Fruit fly (Drosophila melanogaster) whole organism, embryonic: Measurements from ENCODE around the gene CG13949.
A peak's percentile ranks its signal among the peaks of the same experiment; 100 is the strongest.

ENCODE experiments used
- Awh ChIP-seq: fragments of 200-800 bp; sonication (Bioruptor generic); IDR thresholded peaks from 2 replicates; pipeline ENCODE4, ENCODE4 v1.3.6; 2022; ENCODE audit warnings: missing biosample characterization, missing genetic modification characterization
- B-H2 ChIP-seq: fragments of 200-800 bp; sonication (Bioruptor generic); optimal IDR thresholded peaks from 2 replicates; lab custom pipeline; 2018; ENCODE audit warnings: missing biosample characterization, mild to moderate bottlenecking, missing genetic modification characterization
- Bdp1 ChIP-seq: fragments of 200-800 bp; sonication (Bioruptor generic); optimal IDR thresholded peaks from 3 replicates; lab custom pipeline; 2016; ENCODE audit warnings: missing biosample characterization, missing genetic modification characterization
- CG10431 ChIP-seq: fragments of 200-800 bp; sonication (Bioruptor generic); optimal IDR thresholded peaks from 3 replicates; lab custom pipeline; 2018; ENCODE audit warnings: missing biosample characterization, mild to moderate bottlenecking, missing genetic modification characterization
- CG10565 ChIP-seq: fragments of 200-800 bp; sonication (Bioruptor generic); optimal IDR thresholded peaks from 3 replicates; lab custom pipeline; 2016; ENCODE audit warnings: missing biosample characterization, mild to moderate bottlenecking, missing genetic modification characterization
- CG12219 ChIP-seq: fragments of 200-800 bp; sonication (Bioruptor generic); optimal IDR thresholded peaks from 3 replicates; lab custom pipeline; 2018; ENCODE audit warnings: missing biosample characterization, mild to moderate bottlenecking, missing genetic modification characterization
- CG12391 ChIP-seq: fragments of 200-800 bp; sonication (Bioruptor generic); optimal IDR thresholded peaks from 3 replicates; lab custom pipeline; 2018; ENCODE audit warnings: missing biosample characterization, mild to moderate bottlenecking, missing genetic modification characterization, moderate library complexity
- CG12769 ChIP-seq: fragments of 200-800 bp; sonication (Bioruptor generic); optimal IDR thresholded peaks from 2 replicates; lab custom pipeline; 2019; ENCODE audit warnings: missing biosample characterization, mild to moderate bottlenecking, missing genetic modification characterization, moderate library complexity
- CG14050 ChIP-seq: fragments of 200-800 bp; sonication (Bioruptor generic); IDR thresholded peaks from 3 replicates; pipeline ENCODE4 v1.3.6; 2022; ENCODE audit warnings: missing biosample characterization, missing genetic modification characterization
- CG15011 ChIP-seq: fragments of 200-800 bp; sonication (Bioruptor generic); optimal IDR thresholded peaks from 3 replicates; lab custom pipeline; 2018; ENCODE audit warnings: missing biosample characterization, mild to moderate bottlenecking, missing genetic modification characterization
- CG1832 ChIP-seq: fragments of 200-800 bp; sonication (Bioruptor generic); optimal IDR thresholded peaks from 2 replicates; lab custom pipeline; 2017; ENCODE audit warnings: missing biosample characterization, mild to moderate bottlenecking, missing genetic modification characterization, inconsistent platforms
- CG2116 ChIP-seq: fragments of 200-800 bp; sonication (Bioruptor generic); optimal IDR thresholded peaks from 3 replicates; lab custom pipeline; 2018; ENCODE audit warnings: missing biosample characterization, mild to moderate bottlenecking, missing genetic modification characterization
- CG2120 ChIP-seq: fragments of 200-800 bp; sonication (Bioruptor generic); optimal IDR thresholded peaks from 3 replicates; lab custom pipeline; 2016; ENCODE audit warnings: missing biosample characterization, missing genetic modification characterization
- CG2199 ChIP-seq: fragments of 200-800 bp; sonication (Bioruptor generic); IDR thresholded peaks from 3 replicates; pipeline ENCODE4 v1.3.6; 2022; ENCODE audit warnings: missing biosample characterization, missing genetic modification characterization
- CG3065 ChIP-seq: fragments of 200-800 bp; sonication (Bioruptor generic); optimal IDR thresholded peaks from 2 replicates; lab custom pipeline; 2016; ENCODE audit warnings: missing biosample characterization, missing genetic modification characterization
- CG31441 ChIP-seq: fragments of 200-800 bp; sonication (Bioruptor generic); IDR thresholded peaks from 2 replicates; pipeline ENCODE4 v1.3.6; 2022; ENCODE audit warnings: missing biosample characterization, missing genetic modification characterization
- CG32767 ChIP-seq: fragments of 200-800 bp; sonication (Bioruptor generic); IDR thresholded peaks from 2 replicates; pipeline ENCODE4 v1.3.6; 2022; ENCODE audit warnings: missing biosample characterization, missing genetic modification characterization
- CG3847 ChIP-seq: fragments of 200-800 bp; sonication (Bioruptor generic); IDR thresholded peaks from 2 replicates; pipeline ENCODE4 v1.3.6; 2022; ENCODE audit warnings: missing biosample characterization, missing genetic modification characterization
- CG43689 ChIP-seq: fragments of 200-800 bp; sonication (Bioruptor generic); IDR thresholded peaks from 2 replicates; pipeline ENCODE4 v1.3.6; 2022; ENCODE audit warnings: missing biosample characterization, missing genetic modification characterization
- CG8924 ChIP-seq: fragments of 200-800 bp; optimal IDR thresholded peaks from 3 replicates; lab custom pipeline; 2019; ENCODE audit warnings: missing biosample characterization, mild to moderate bottlenecking, missing genetic modification characterization, moderate library complexity
- Deaf1 ChIP-seq: fragments of 200-800 bp; optimal IDR thresholded peaks from 3 replicates; lab custom pipeline; 2019; ENCODE audit warnings: missing biosample characterization, mild to moderate bottlenecking, missing genetic modification characterization, moderate library complexity
- Dek ChIP-seq: fragments of 200-800 bp; sonication (Bioruptor generic); optimal IDR thresholded peaks from 3 replicates; lab custom pipeline; 2019; ENCODE audit warnings: missing biosample characterization, mild to moderate bottlenecking, missing genetic modification characterization, moderate library complexity
- Dll ChIP-seq: fragments of 200-800 bp; sonication (Bioruptor generic); IDR thresholded peaks from 4 replicates; pipeline ENCODE4 v1.3.6; 2022; ENCODE audit warnings: missing biosample characterization, missing genetic modification characterization; ENCODE audit not compliant: partially characterized antibody
- Fer3 ChIP-seq: fragments of 200-800 bp; sonication (Bioruptor generic); optimal IDR thresholded peaks from 2 replicates; lab custom pipeline; 2018; ENCODE audit warnings: missing biosample characterization, mild to moderate bottlenecking, missing genetic modification characterization, moderate library complexity
- Hand ChIP-seq: fragments of 200-800 bp; sonication (Bioruptor generic); optimal IDR thresholded peaks from 2 replicates; lab custom pipeline; 2017; ENCODE audit warnings: mild to moderate bottlenecking, missing biosample characterization, missing genetic modification reagents, missing genetic modification characterization
- MTF-1 ChIP-seq: fragments of 200-800 bp; sonication (Bioruptor generic); optimal IDR thresholded peaks from 2 replicates; lab custom pipeline; 2018; ENCODE audit warnings: missing biosample characterization, mild to moderate bottlenecking, missing genetic modification characterization, borderline replicate concordance
- Mad ChIP-seq: fragments of 200-800 bp; sonication (Bioruptor generic); optimal IDR thresholded peaks from 2 replicates; lab custom pipeline; 2016; ENCODE audit warnings: missing biosample characterization, missing genetic modification characterization
- Med ChIP-seq: fragments of 200-800 bp; sonication (Bioruptor generic); peaks from one replicate; lab custom pipeline; 2016; ENCODE audit warnings: missing biosample characterization, missing genetic modification characterization, mild to moderate bottlenecking, inconsistent platforms, moderate library complexity
- Meics ChIP-seq: fragments of 200-800 bp; sonication (Bioruptor generic); optimal IDR thresholded peaks from 2 replicates; lab custom pipeline; 2017; ENCODE audit warnings: missing biosample characterization, mild to moderate bottlenecking, missing genetic modification characterization
- Pdp1 ChIP-seq, 2 experiments: fragments of 200-800 bp; sonication (Bioruptor generic); optimal IDR thresholded peaks; 3 replicates each; lab custom pipeline; 2016; ENCODE audit warnings: missing biosample characterization in 2 of 2, missing genetic modification characterization in 2 of 2, mild to moderate bottlenecking in 1 of 2, moderate library complexity in 1 of 2
- Poxn ChIP-seq: fragments of 200-800 bp; sonication (Bioruptor generic); IDR thresholded peaks from 2 replicates; pipeline ENCODE4 v1.3.6; 2022; ENCODE audit warnings: missing biosample characterization, missing genetic modification characterization
- Trl ChIP-seq, 3 experiments: fragments of >200 bp in 2 of 3; fragments of 200-800 bp in 1 of 3; sonication (Bioruptor generic) in 1 of 3; optimal IDR thresholded peaks; 2 replicates in 1 of 3; 3 replicates in 2 of 3; lab custom pipeline; 2016 to 2017; ENCODE audit warnings: missing biosample characterization in 1 of 3, missing genetic modification characterization in 1 of 3
- ase ChIP-seq: fragments of 200-800 bp; sonication (Bioruptor generic); IDR thresholded peaks from 3 replicates; pipeline ENCODE4 v1.3.6; 2022; ENCODE audit warnings: missing biosample characterization, missing genetic modification characterization
- cg ChIP-seq: fragments of 200-800 bp; sonication (Bioruptor generic); optimal IDR thresholded peaks from 3 replicates; lab custom pipeline; 2019; ENCODE audit warnings: missing biosample characterization, mild to moderate bottlenecking, missing genetic modification characterization, moderate library complexity
- chn ChIP-seq: fragments of 200-800 bp; sonication (Bioruptor generic); optimal IDR thresholded peaks from 2 replicates; lab custom pipeline; 2016; ENCODE audit warnings: missing biosample characterization, missing genetic modification characterization
- esg ChIP-seq: fragments of 200-800 bp; sonication (Bioruptor generic); conservative IDR thresholded peaks from 2 replicates; pipeline ENCODE4 v1.3.6; 2022; ENCODE audit warnings: missing biosample characterization, missing genetic modification characterization
- ewg ChIP-seq: fragments of 200-800 bp; sonication (Bioruptor generic); optimal IDR thresholded peaks from 3 replicates; lab custom pipeline; 2017; ENCODE audit warnings: mild to moderate bottlenecking, missing biosample characterization, missing genetic modification reagents, missing genetic modification characterization
- fd96Cb ChIP-seq: fragments of 200-800 bp; sonication (Bioruptor generic); optimal IDR thresholded peaks from 2 replicates; lab custom pipeline; 2018; ENCODE audit warnings: missing biosample characterization, mild to moderate bottlenecking, missing genetic modification characterization, moderate library complexity
- mam ChIP-seq: fragments of 200-800 bp; sonication (Bioruptor generic); optimal IDR thresholded peaks from 3 replicates; lab custom pipeline; 2016; ENCODE audit warnings: missing biosample characterization, missing genetic modification characterization
- nmo ChIP-seq: fragments of 200-800 bp; sonication (Bioruptor generic); optimal IDR thresholded peaks from 2 replicates; lab custom pipeline; 2018; ENCODE audit warnings: missing biosample characterization, mild to moderate bottlenecking, missing genetic modification characterization, moderate library complexity
- otp ChIP-seq: fragments of 200-800 bp; sonication (Bioruptor generic); IDR thresholded peaks from 3 replicates; pipeline ENCODE4, ENCODE4 v1.3.6; 2022; ENCODE audit warnings: missing biosample characterization, missing genetic modification characterization
- pros ChIP-seq: fragments of 200-800 bp; sonication (Bioruptor generic); optimal IDR thresholded peaks from 3 replicates; lab custom pipeline; 2019; ENCODE audit warnings: missing biosample characterization, mild to moderate bottlenecking, missing genetic modification characterization, moderate library complexity
- rib ChIP-seq: fragments of 200-800 bp; sonication (Bioruptor generic); IDR thresholded peaks from 2 replicates; pipeline ENCODE4 v1.3.6; 2022; ENCODE audit warnings: missing biosample characterization, missing genetic modification characterization
- sens ChIP-seq: fragments of 200-800 bp; sonication (Bioruptor generic); peaks from one replicate; lab custom pipeline; 2016; ENCODE audit warnings: missing biosample characterization, missing genetic modification characterization
- seq ChIP-seq: fragments of 200-800 bp; sonication (Bioruptor generic); IDR thresholded peaks from 2 replicates; pipeline ENCODE4 v1.3.6; 2022; ENCODE audit warnings: missing biosample characterization, missing genetic modification characterization
- sr ChIP-seq: fragments of 200-800 bp; sonication (Bioruptor generic); IDR thresholded peaks from 3 replicates; pipeline ENCODE4 v1.3.6; 2022; ENCODE audit warnings: missing biosample characterization, missing genetic modification characterization
- trem ChIP-seq: fragments of 200-800 bp; optimal IDR thresholded peaks from 3 replicates; lab custom pipeline; 2019; ENCODE audit warnings: missing biosample characterization, mild to moderate bottlenecking, missing genetic modification characterization, moderate library complexity
- vvl ChIP-seq: fragments of 200-800 bp; sonication (Bioruptor generic); IDR thresholded peaks from 2 replicates; pipeline ENCODE4 v1.3.6; 2022; ENCODE audit warnings: missing biosample characterization, missing genetic modification characterization
- wek ChIP-seq: fragments of 200-800 bp; sonication (Bioruptor generic); optimal IDR thresholded peaks from 3 replicates; lab custom pipeline; 2018; ENCODE audit warnings: missing biosample characterization, mild to moderate bottlenecking, missing genetic modification characterization, moderate library complexity
- yki ChIP-seq: fragments of >200 bp; optimal IDR thresholded peaks from 3 replicates; lab custom pipeline; 2018
- z ChIP-seq: fragments of 200-800 bp; sonication (Bioruptor generic); IDR thresholded peaks from 3 replicates; pipeline ENCODE4 v1.3.6; 2022; ENCODE audit warnings: missing biosample characterization, missing genetic modification characterization
- zf30C ChIP-seq: fragments of 200-800 bp; sonication (Bioruptor generic); optimal IDR thresholded peaks from 3 replicates; lab custom pipeline; 2018; ENCODE audit warnings: missing biosample characterization, mild to moderate bottlenecking, missing genetic modification characterization

The CG13949 gene

DNA sequence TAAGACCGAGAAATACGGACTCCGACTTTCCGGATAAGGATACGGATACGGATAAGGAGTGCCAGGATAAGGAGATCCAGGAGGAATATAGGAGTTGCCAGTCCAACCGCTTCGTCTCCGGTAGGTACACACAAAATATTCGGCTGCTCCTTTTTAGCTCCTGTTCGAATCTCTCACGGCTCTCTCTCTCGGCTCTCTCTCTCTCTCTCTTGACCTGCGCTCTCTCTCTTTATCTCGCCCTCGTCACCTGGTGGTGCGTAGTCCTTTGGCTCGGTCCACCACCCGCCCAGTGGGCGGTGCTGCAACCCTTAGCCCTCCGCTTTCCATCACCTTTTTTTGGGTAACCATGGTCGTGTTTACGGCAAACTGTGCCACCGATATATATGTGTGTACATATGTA lies 28.7 kb upstream of the CG13949 start:
- TF ChIP-seq pros (GFP tag; lab: Kevin White, UChicago) (peak; percentile 78), CG3065 (no peak), Deaf1 (tag; lab: Kevin White, UChicago) (peak; percentile 4), Meics (no peak), chn (GFP tag; lab: Kevin White, UChicago) (peak; percentile 28), Mad (GFP tag; lab: Kevin White, UChicago) (no peak), Trl (optimal IDR thresholded peaks at IDR 0.05; lab: Kevin White, UChicago) (peak; percentile 91 to 97), Trl (GFP tag; optimal IDR thresholded peaks at IDR 0.05; lab: Kevin White, UChicago) (peak; percentile 18), CG2199 (0 out of 3 replicates have a peak, but pooled peaks have one; percentile 70), seq (peak; percentile 71), Dll (GFP tag; lab: Robert Waterston, UW) (no peak), CG31441 (GFP tag; lab: Robert Waterston, UW) (no peak), fd96Cb (no peak), CG3847 (GFP tag; lab: Robert Waterston, UW) (no peak), wek (GFP tag; lab: Kevin White, UChicago) (no peak), CG2120 (GFP tag; lab: Kevin White, UChicago) (no peak), Med (peak; percentile 6), MTF-1 (GFP tag; lab: Kevin White, UChicago) (no peak), CG12219 (GFP tag; lab: Kevin White, UChicago) (no peak), B-H2 (no peak), zf30C (peak; percentile 80), Poxn (GFP tag; lab: Robert Waterston, UW) (no peak), CG1832 (peak; percentile 18), ewg (GFP tag; lab: Kevin White, UChicago) (peak; percentile 72), sens (GFP tag; lab: Kevin White, UChicago) (peak; percentile 79), CG32767 (GFP tag; lab: Robert Waterston, UW) (peak; percentile 59; the same call in 1 of the 2 replicates), yki (lab: Kevin White, UChicago) (peak; percentile 94)

DNA sequence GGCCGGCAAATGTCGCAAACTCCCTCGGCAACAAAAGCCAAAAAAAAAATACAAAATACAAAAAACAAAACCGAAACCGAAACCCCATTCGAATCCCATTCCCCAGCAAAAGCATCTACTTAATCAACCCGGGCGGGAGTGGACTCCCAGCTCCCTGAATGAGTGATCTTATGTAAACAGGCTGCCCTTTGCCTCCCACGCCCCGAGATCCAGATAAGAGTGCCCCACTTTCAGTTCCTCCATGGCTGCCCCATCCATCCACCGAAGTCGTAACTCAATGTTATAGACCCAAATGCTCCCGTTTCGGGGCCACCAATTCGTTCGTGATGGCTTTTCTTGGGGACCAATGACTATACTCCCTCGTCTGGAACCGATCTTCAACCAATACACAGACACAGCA lies 28.1 kb upstream of the CG13949 start:
- TF ChIP-seq mam (GFP tag; lab: Kevin White, UChicago) (no peak), CG15011 (GFP tag; lab: Kevin White, UChicago) (no peak), CG12391 (tag; lab: Kevin White, UChicago) (no peak), ase (GFP tag; lab: Robert Waterston, UW) (no peak), vvl (GFP tag; lab: Robert Waterston, UW) (no peak), z (GFP tag; lab: Robert Waterston, UW) (0 out of 3 replicates have a peak, but pooled peaks have one; percentile 58), Hand (GFP tag; lab: Kevin White, UChicago) (no peak), CG10565 (GFP tag; lab: Kevin White, UChicago) (no peak), Pdp1 (GFP tag; optimal IDR thresholded peaks at IDR 0.05; lab: Kevin White, UChicago) (peak in 1 of 2 experiments; percentile 83), cg (GFP tag; lab: Kevin White, UChicago) (peak; percentile 10), CG14050 (GFP tag; lab: Robert Waterston, UW) (no peak), Dek (tag; lab: Kevin White, UChicago) (no peak), Fer3 (tag; lab: Kevin White, UChicago) (no peak), Bdp1 (GFP tag; lab: Kevin White, UChicago) (no peak), CG2116 (GFP tag; lab: Kevin White, UChicago) (no peak), CG12769 (tag; lab: Kevin White, UChicago) (peak; percentile 40), sr (GFP tag; lab: Robert Waterston, UW) (peak; percentile 17; the same call in 1 of the 3 replicates), CG10431 (GFP tag; lab: Kevin White, UChicago) (no peak), CG43689 (GFP tag; lab: Robert Waterston, UW) (no peak), esg (no peak), otp (GFP tag; lab: Robert Waterston, UW) (no peak), CG8924 (tag; lab: Kevin White, UChicago) (no peak), rib (GFP tag; lab: Robert Waterston, UW) (0 out of 2 replicates have a peak, but pooled peaks have one; percentile 46), Awh (GFP tag; lab: Robert Waterston, UW) (0 out of 2 replicates have a peak, but pooled peaks have one; percentile 38), nmo (GFP tag; lab: Kevin White, UChicago) (no peak), trem (no peak)
